Worm (Caenorhabditis elegans): Measurements from ENCODE around the gene srh-59.
A peak's percentile ranks its signal among the peaks of the same experiment; 100 is the strongest.

srh-59 gene

ce11 chrII:3560592-3560991 lies 21.3 kb upstream of the srh-59 start, which contains the start of gene W10G11.1:
Gene W10G11.1 (minus strand): TSS chrII:3560692.
- TF ChIP-seq ets-7 (tag; optimal IDR thresholded peaks at IDR 0.05): no peak
- no peak for TF ChIP-seq F13C5.2 (tag; optimal IDR thresholded peaks at IDR 0.05)
- no peak for TF ChIP-seq sea-1 (GFP tag; conservative IDR thresholded peaks at IDR 0.05)
- no peak for TF ChIP-seq ama-1 (optimal IDR thresholded peaks at IDR 0.05)
- no peak for TF ChIP-seq tra-4 (tag; optimal IDR thresholded peaks at IDR 0.05)
- TF ChIP-seq scrt-1 (GFP tag; IDR thresholded peaks at IDR 0.05): no peak
- TF ChIP-seq hnd-1 (tag; optimal IDR thresholded peaks at IDR 0.05): no peak
- no peak for TF ChIP-seq B0310.2 (tag; optimal IDR thresholded peaks at IDR 0.05)

DNA sequence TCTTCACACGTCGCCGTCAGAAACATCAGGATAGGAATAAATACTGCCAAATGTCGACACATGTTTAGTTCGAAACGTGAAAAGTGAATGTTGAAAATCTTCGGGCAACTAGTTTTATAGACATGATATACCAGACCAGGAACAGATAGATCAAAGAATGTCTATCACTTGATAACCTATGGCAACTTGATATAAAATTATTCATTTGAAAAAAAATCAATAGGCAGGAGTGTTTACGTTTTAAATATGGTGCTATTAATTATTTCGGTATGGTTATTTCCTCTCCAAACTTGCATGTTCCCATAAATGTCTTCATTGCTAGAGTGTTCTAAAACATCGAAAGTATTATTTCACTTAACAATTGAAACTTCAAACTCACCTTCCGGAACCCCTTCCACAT lies 20.3 kb upstream of the srh-59 start, which contains the start of gene W10G11.2:
TSS of gene W10G11.2 (minus strand) at position 101 of the 400 bp plus-strand sequence.
- TF ChIP-seq hnd-1 (tag; optimal IDR thresholded peaks at IDR 0.05) (no peak), B0310.2 (tag; optimal IDR thresholded peaks at IDR 0.05) (no peak), tbx-11 (GFP tag; IDR thresholded peaks at IDR 0.05) (no peak), ceh-36 (tag; optimal IDR thresholded peaks at IDR 0.05) (no peak), hmg-4 (GFP tag; optimal IDR thresholded peaks at IDR 0.05) (no peak), ets-7 (tag; optimal IDR thresholded peaks at IDR 0.05) (no peak), tra-4 (tag; optimal IDR thresholded peaks at IDR 0.05) (no peak), scrt-1 (GFP tag; IDR thresholded peaks at IDR 0.05) (no peak), sea-1 (GFP tag; conservative IDR thresholded peaks at IDR 0.05) (no peak), ama-1 (optimal IDR thresholded peaks at IDR 0.05) (no peak), flt-1 (GFP tag; IDR thresholded peaks at IDR 0.05) (no peak), tbx-37 (GFP tag; conservative IDR thresholded peaks at IDR 0.05) (no peak), F13C5.2 (tag; optimal IDR thresholded peaks at IDR 0.05) (no peak), aly-1 (tag; optimal IDR thresholded peaks at IDR 0.05) (no peak), pes-1 (GFP tag; IDR thresholded peaks at IDR 0.05) (no peak)

- TF ChIP-seq hnd-1 (tag; optimal IDR thresholded peaks at IDR 0.05): no peak
Measured at ce11 chrII:3562419-3562818, 19.4 kb upstream of the srh-59 start, which contains the start of gene W10G11.3. Gene W10G11.3 (minus strand): TSS chrII:3562519.

DNA sequence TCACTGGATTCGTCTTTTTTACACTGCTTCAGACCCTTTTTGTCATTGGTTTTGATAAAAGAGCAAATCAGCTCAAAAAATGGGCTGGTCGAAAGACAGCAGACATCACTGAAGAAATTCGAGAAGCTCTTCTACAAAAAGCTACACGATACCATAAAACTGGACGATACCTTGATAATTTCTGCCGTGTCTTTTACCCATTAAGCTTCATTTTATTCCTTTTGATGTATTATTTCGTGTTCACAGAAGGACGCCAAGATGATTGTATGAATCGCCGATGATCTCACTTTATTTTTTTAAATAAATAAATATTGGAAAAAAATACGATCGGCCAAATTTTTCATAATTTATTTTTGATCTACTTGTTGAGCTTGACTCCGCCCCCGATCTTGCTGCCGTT lies 14.8 kb upstream of the srh-59 start:
- TF ChIP-seq tbx-37 (GFP tag; conservative IDR thresholded peaks at IDR 0.05) (no peak), B0310.2 (tag; optimal IDR thresholded peaks at IDR 0.05) (no peak), ama-1 (optimal IDR thresholded peaks at IDR 0.05) (no peak), scrt-1 (GFP tag; IDR thresholded peaks at IDR 0.05) (no peak), tra-4 (tag; optimal IDR thresholded peaks at IDR 0.05) (no peak), hmg-4 (GFP tag; optimal IDR thresholded peaks at IDR 0.05) (no peak), pes-1 (GFP tag; IDR thresholded peaks at IDR 0.05) (no peak)

DNA sequence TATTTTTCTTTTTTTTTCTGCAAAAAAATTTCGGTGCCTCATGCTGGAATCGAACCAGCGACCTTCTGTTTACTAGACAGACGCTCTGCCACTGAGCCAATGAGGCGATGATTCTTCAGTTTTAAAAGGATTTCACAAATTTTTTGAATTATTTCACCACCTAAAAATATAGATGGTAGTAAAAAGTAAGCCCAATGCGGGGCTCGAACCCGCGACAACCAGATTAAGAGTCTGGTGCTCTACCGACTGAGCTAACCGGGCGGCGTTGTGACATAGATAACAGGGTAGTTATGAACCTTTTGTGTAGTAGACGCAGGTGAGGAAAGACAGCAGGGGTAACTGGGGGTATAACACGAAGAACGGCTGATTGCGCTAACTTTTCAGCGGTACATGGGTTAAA lies 14.3 kb upstream of the srh-59 start:
- TF ChIP-seq B0310.2 (tag; optimal IDR thresholded peaks at IDR 0.05) (peak; percentile 12), tra-4 (tag; optimal IDR thresholded peaks at IDR 0.05) (peak; percentile 10), aly-1 (tag; optimal IDR thresholded peaks at IDR 0.05) (peak; percentile 47), tbx-37 (GFP tag; conservative IDR thresholded peaks at IDR 0.05) (peak; percentile 52; the same call in 1 of the 2 replicates), sea-1 (GFP tag; conservative IDR thresholded peaks at IDR 0.05) (peak; percentile 76; the same call in 1 of the 2 replicates), flt-1 (GFP tag; IDR thresholded peaks at IDR 0.05) (peak; percentile 68), ceh-13 (GFP tag; optimal IDR thresholded peaks at IDR 0.05) (peak; percentile 22), hmg-4 (GFP tag; optimal IDR thresholded peaks at IDR 0.05) (peak; percentile 69), hnd-1 (tag; optimal IDR thresholded peaks at IDR 0.05) (peak; percentile 55), tbx-11 (GFP tag; IDR thresholded peaks at IDR 0.05) (peak; percentile 70), ceh-36 (tag; optimal IDR thresholded peaks at IDR 0.05) (peak; percentile 82), scrt-1 (GFP tag; IDR thresholded peaks at IDR 0.05) (peak; percentile 86), pes-1 (GFP tag; IDR thresholded peaks at IDR 0.05) (peak; percentile 86)

ce11 chrII:3569118-3569517 lies 12.7 kb upstream of the srh-59 start, which contains the start of gene clec-127:
Gene clec-127 (minus strand): TSS chrII:3569218.
- TF ChIP-seq sea-1 (GFP tag; conservative IDR thresholded peaks at IDR 0.05): no peak
- TF ChIP-seq pes-1 (GFP tag; IDR thresholded peaks at IDR 0.05): no peak
- TF ChIP-seq ceh-13 (GFP tag; optimal IDR thresholded peaks at IDR 0.05): no peak
- no peak for TF ChIP-seq hnd-1 (tag; optimal IDR thresholded peaks at IDR 0.05)
- TF ChIP-seq B0310.2 (tag; optimal IDR thresholded peaks at IDR 0.05): no peak
- no peak for TF ChIP-seq flt-1 (GFP tag; IDR thresholded peaks at IDR 0.05)
- TF ChIP-seq F13C5.2 (tag; optimal IDR thresholded peaks at IDR 0.05): no peak
- no peak for TF ChIP-seq aly-1 (tag; optimal IDR thresholded peaks at IDR 0.05)
- no peak for TF ChIP-seq ets-7 (tag; optimal IDR thresholded peaks at IDR 0.05)
- TF ChIP-seq tbx-37 (GFP tag; conservative IDR thresholded peaks at IDR 0.05): no peak
- no peak for TF ChIP-seq hmbx-1 (tag; optimal IDR thresholded peaks at IDR 0.05)
- no peak for TF ChIP-seq ceh-36 (tag; optimal IDR thresholded peaks at IDR 0.05)
- no peak for TF ChIP-seq hmg-4 (GFP tag; optimal IDR thresholded peaks at IDR 0.05)
- TF ChIP-seq scrt-1 (GFP tag; IDR thresholded peaks at IDR 0.05): no peak

ce11 chrII:3570927-3571538 lies 10.8 kb upstream of the srh-59 start, which contains the start of the genes clec-128 and clec-129:
Gene clec-128 (minus strand): TSS chrII:3571027.
Gene clec-129 (plus strand): TSS chrII:3571488.
- TF ChIP-seq ets-7 (tag; optimal IDR thresholded peaks at IDR 0.05) (no peak), ceh-13 (GFP tag; optimal IDR thresholded peaks at IDR 0.05) (no peak), pes-1 (GFP tag; IDR thresholded peaks at IDR 0.05) (no peak), ama-1 (optimal IDR thresholded peaks at IDR 0.05) (no peak), tra-4 (tag; optimal IDR thresholded peaks at IDR 0.05) (no peak), sea-1 (GFP tag; conservative IDR thresholded peaks at IDR 0.05) (no peak), hmbx-1 (tag; optimal IDR thresholded peaks at IDR 0.05) (no peak), flt-1 (GFP tag; IDR thresholded peaks at IDR 0.05) (no peak), hmg-4 (GFP tag; optimal IDR thresholded peaks at IDR 0.05) (no peak), scrt-1 (GFP tag; IDR thresholded peaks at IDR 0.05) (no peak), ceh-36 (tag; optimal IDR thresholded peaks at IDR 0.05) (no peak), tbx-37 (GFP tag; conservative IDR thresholded peaks at IDR 0.05) (no peak), F13C5.2 (tag; optimal IDR thresholded peaks at IDR 0.05) (no peak), hnd-1 (tag; optimal IDR thresholded peaks at IDR 0.05) (no peak), B0310.2 (tag; optimal IDR thresholded peaks at IDR 0.05) (no peak), tbx-11 (GFP tag; IDR thresholded peaks at IDR 0.05) (no peak), aly-1 (tag; optimal IDR thresholded peaks at IDR 0.05) (no peak)

All from whole organism, early embryonic.